Worm (Caenorhabditis elegans): ENCODE measurements around the gene C33H5.16.

The C33H5.16 gene

ce11 chrIV:7764319-7764718 lies 38.8 kb downstream of the C33H5.16 start (continued):
- TF ChIP-seq ceh-27 (GFP tag; optimal IDR thresholded peaks at IDR 0.05): no peak
- TF ChIP-seq lin-35 (GFP tag; optimal IDR thresholded peaks at IDR 0.05): no peak
- no peak for TF ChIP-seq unc-62 (GFP tag; optimal IDR thresholded peaks at IDR 0.05)
- TF ChIP-seq lin-40 (tag; optimal IDR thresholded peaks at IDR 0.05): no peak
- no peak for TF ChIP-seq bed-2 (GFP tag; IDR thresholded peaks at IDR 0.05)
- TF ChIP-seq F37B4.10 (GFP tag; IDR thresholded peaks at IDR 0.05): no peak
- no peak for TF ChIP-seq B0261.1 (tag; optimal IDR thresholded peaks at IDR 0.05)
- no peak for TF ChIP-seq fkh-3 (tag; optimal IDR thresholded peaks at IDR 0.05)
- TF ChIP-seq gei-17 (GFP tag; optimal IDR thresholded peaks at IDR 0.05): no peak
- no peak for TF ChIP-seq pha-4 (tag; optimal IDR thresholded peaks at IDR 0.05)
- no peak for TF ChIP-seq madf-3 (GFP tag; IDR thresholded peaks at IDR 0.05)
- no peak for TF ChIP-seq Y79H2A.3 (GFP tag; conservative IDR thresholded peaks at IDR 0.05)
- TF ChIP-seq atf-7 (tag; optimal IDR thresholded peaks at IDR 0.05): no peak
- TF ChIP-seq nfya-1 (tag; optimal IDR thresholded peaks at IDR 0.05; ENCODE audit: borderline replicate concordance, insufficient read depth): no peak
- no peak for TF ChIP-seq akir-1 (GFP tag; optimal IDR thresholded peaks at IDR 0.05)

- TF ChIP-seq lsy-27 (tag; optimal IDR thresholded peaks at IDR 0.05; ENCODE audit: borderline replicate concordance, insufficient read depth) (no peak), C17E4.6 (GFP tag; IDR thresholded peaks at IDR 0.05) (no peak), egrh-3 (GFP tag; IDR thresholded peaks at IDR 0.05) (no peak), lin-54 (GFP tag; optimal IDR thresholded peaks at IDR 0.05) (no peak), B0336.3 (GFP tag; IDR thresholded peaks at IDR 0.05) (no peak), ccch-3 (GFP tag; optimal IDR thresholded peaks at IDR 0.05) (no peak), egl-44 (GFP tag; IDR thresholded peaks at IDR 0.05) (no peak), ets-4 (GFP tag; optimal IDR thresholded peaks at IDR 0.05) (no peak), Y79H2A.3 (GFP tag; conservative IDR thresholded peaks at IDR 0.05) (no peak), F57A8.1 (GFP tag; optimal IDR thresholded peaks at IDR 0.05) (no peak), F22D6.2 (tag; optimal IDR thresholded peaks at IDR 0.05) (no peak), F39B2.1 (GFP tag; IDR thresholded peaks at IDR 0.05) (no peak), tbx-9 (tag; optimal IDR thresholded peaks at IDR 0.05; ENCODE audit: borderline replicate concordance) (no peak), ceh-79 (tag; optimal IDR thresholded peaks at IDR 0.05) (no peak), ekl-4 (GFP tag; IDR thresholded peaks at IDR 0.05) (no peak), egl-18 (GFP tag; IDR thresholded peaks at IDR 0.05) (no peak), nhr-27 (tag; optimal IDR thresholded peaks at IDR 0.05) (no peak), chd-7 (tag; optimal IDR thresholded peaks at IDR 0.05) (no peak), xnd-1 (tag; optimal IDR thresholded peaks at IDR 0.05) (no peak)
Observed at ce11 chrIV:7763748-7764147, 39.4 kb downstream of the C33H5.16 start, which contains the start of the genes C46A5.6 and C46A5.1. C46A5.6 (minus strand) TSS chrIV:7763848. C46A5.1 (plus strand) TSS chrIV:7763931.

ce11 chrIV:7760117-7760516 lies 43.0 kb downstream of the C33H5.16 start, which contains the start of gene del-7:
del-7 (plus strand) TSS chrIV:7760417.
- TF ChIP-seq lin-40 (tag; optimal IDR thresholded peaks at IDR 0.05): no peak
- TF ChIP-seq ceh-40 (GFP tag; IDR thresholded peaks at IDR 0.05): no peak
- TF ChIP-seq C06A6.2 (GFP tag; conservative IDR thresholded peaks at IDR 0.05): no peak
- no peak for TF ChIP-seq B0035.1 (tag; optimal IDR thresholded peaks at IDR 0.05)
- no peak for TF ChIP-seq hmg-20 (GFP tag; IDR thresholded peaks at IDR 0.05)
- no peak for TF ChIP-seq repo-1 (tag; optimal IDR thresholded peaks at IDR 0.05)
- no peak for TF ChIP-seq cebp-2 (GFP tag; IDR thresholded peaks at IDR 0.05)
